Fruit fly (Drosophila melanogaster) whole organism, prepupa: ENCODE data around the gene gpp.

ENCODE experiments used
- CG6854 ChIP-seq: fragments of 200-800 bp; sonication (Bioruptor generic); optimal IDR thresholded peaks from 2 replicates; lab custom pipeline; 2017; ENCODE audit warnings: missing biosample characterization, mild to moderate bottlenecking, missing genetic modification characterization
- fd85E ChIP-seq: fragments of 200-800 bp; sonication (Bioruptor generic); optimal IDR thresholded peaks from 3 replicates; lab custom pipeline; 2016; ENCODE audit warnings: missing biosample characterization, missing genetic modification characterization

DNA sequence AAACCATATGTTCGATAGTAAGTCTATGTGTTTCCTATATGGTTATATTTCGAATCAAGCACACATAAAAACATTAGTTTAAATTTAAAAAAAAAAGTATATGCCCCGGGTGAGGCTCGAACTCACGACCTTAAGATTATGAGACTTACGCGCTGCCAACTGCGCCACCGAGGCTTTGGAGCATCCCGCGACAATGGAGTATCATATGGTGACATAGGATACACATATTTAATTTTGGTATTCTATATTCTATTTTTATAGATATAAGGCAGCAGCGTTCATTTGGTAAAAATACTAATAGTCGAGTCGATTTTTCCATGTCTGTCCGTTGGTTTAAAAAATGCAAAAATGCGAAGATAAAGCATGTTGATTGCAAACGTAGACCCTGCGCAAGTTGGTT lies 89.3 kb downstream of the gpp start:
- TF ChIP-seq CG6854 (GFP tag; lab: Kevin White, UChicago) (no peak), fd85E (no peak)
